Fruit fly (Drosophila melanogaster) whole organism, embryonic: ENCODE data around the gene CG10587.

Experiments used
- ATbp ChIP-seq: fragments of 200-800 bp; sonication (Bioruptor generic); optimal IDR thresholded peaks from 2 replicates; lab custom pipeline; 2017; ENCODE audit warnings: missing biosample characterization, mild to moderate bottlenecking, missing genetic modification characterization, missing genetic modification reagents
- Atf6 ChIP-seq: fragments of 200-800 bp; sonication (Bioruptor generic); IDR thresholded peaks from 2 replicates; pipeline ENCODE4 v1.3.6; 2022; ENCODE audit warnings: missing biosample characterization, missing genetic modification characterization
- CG12155 ChIP-seq: fragments of 200-800 bp; sonication (Bioruptor generic); optimal IDR thresholded peaks from 3 replicates; lab custom pipeline; 2016; ENCODE audit warnings: missing biosample characterization, missing genetic modification characterization
- CG12659 ChIP-seq: fragments of 200-800 bp; sonication (Bioruptor generic); optimal IDR thresholded peaks from 3 replicates; lab custom pipeline; 2017; ENCODE audit warnings: mild to moderate bottlenecking, missing biosample characterization, missing genetic modification reagents, missing genetic modification characterization
- CG13424 ChIP-seq: fragments of 200-800 bp; sonication (Bioruptor generic); optimal IDR thresholded peaks from 2 replicates; lab custom pipeline; 2019; ENCODE audit warnings: missing biosample characterization, mild to moderate bottlenecking, missing genetic modification characterization, moderate library complexity
- CG15479 ChIP-seq: fragments of 200-800 bp; sonication (Bioruptor generic); optimal IDR thresholded peaks from 3 replicates; lab custom pipeline; 2019; ENCODE audit warnings: missing biosample characterization, mild to moderate bottlenecking, missing genetic modification characterization, moderate library complexity
- CG15601 ChIP-seq: fragments of 200-800 bp; sonication (Bioruptor generic); optimal IDR thresholded peaks from 3 replicates; lab custom pipeline; 2019; ENCODE audit warnings: missing biosample characterization, mild to moderate bottlenecking, missing genetic modification characterization, moderate library complexity
- CG16813 ChIP-seq: fragments of 200-800 bp; sonication (Bioruptor generic); IDR thresholded peaks from 3 replicates; pipeline ENCODE4 v1.3.6; 2022; ENCODE audit warnings: missing biosample characterization, missing genetic modification characterization; ENCODE audit not compliant: partially characterized antibody
- CG18476 ChIP-seq: fragments of 200-800 bp; sonication (Bioruptor generic); optimal IDR thresholded peaks from 2 replicates; lab custom pipeline; 2016; ENCODE audit warnings: missing biosample characterization, mild to moderate bottlenecking, missing genetic modification characterization
- CG32772 ChIP-seq: fragments of 200-800 bp; sonication (Bioruptor generic); IDR thresholded peaks from 2 replicates; pipeline ENCODE4 v1.3.6; 2022; ENCODE audit warnings: missing biosample characterization, missing genetic modification characterization
- CG3407 ChIP-seq: fragments of 200-800 bp; sonication (Bioruptor generic); optimal IDR thresholded peaks from 2 replicates; lab custom pipeline; 2018; ENCODE audit warnings: missing biosample characterization, mild to moderate bottlenecking, missing genetic modification characterization
- CG34422 ChIP-seq: fragments of 200-800 bp; sonication (Bioruptor generic); IDR thresholded peaks from 3 replicates; pipeline ENCODE4 v1.3.6; 2022; ENCODE audit warnings: missing biosample characterization, missing genetic modification characterization
- CG4282 ChIP-seq: fragments of 200-800 bp; sonication (Bioruptor generic); optimal IDR thresholded peaks from 2 replicates; lab custom pipeline; 2016; ENCODE audit warnings: missing biosample characterization, missing genetic modification characterization
- CG43689 ChIP-seq: fragments of 200-800 bp; sonication (Bioruptor generic); IDR thresholded peaks from 2 replicates; pipeline ENCODE4 v1.3.6; 2022; ENCODE audit warnings: missing biosample characterization, missing genetic modification characterization
- CG6254 ChIP-seq: fragments of 200-800 bp; sonication (Bioruptor generic); optimal IDR thresholded peaks from 3 replicates; lab custom pipeline; 2017; ENCODE audit warnings: mild to moderate bottlenecking, missing biosample characterization, missing genetic modification reagents, missing genetic modification characterization
- CG8281 ChIP-seq: fragments of 200-800 bp; sonication (Bioruptor generic); optimal IDR thresholded peaks from 2 replicates; lab custom pipeline; 2018; ENCODE audit warnings: missing biosample characterization, mild to moderate bottlenecking, missing genetic modification characterization, moderate library complexity
- CG8924 ChIP-seq: fragments of 200-800 bp; optimal IDR thresholded peaks from 3 replicates; lab custom pipeline; 2019; ENCODE audit warnings: missing biosample characterization, mild to moderate bottlenecking, missing genetic modification characterization, moderate library complexity
- CkIIα-i1 ChIP-seq: fragments of 200-800 bp; sonication (Bioruptor generic); IDR thresholded peaks from 2 replicates; pipeline ENCODE4 v1.3.6; 2022; ENCODE audit warnings: missing biosample characterization, missing genetic modification characterization
- CrebB ChIP-seq: fragments of 200-800 bp; sonication (Bioruptor generic); optimal IDR thresholded peaks from 3 replicates; lab custom pipeline; 2018; ENCODE audit warnings: missing biosample characterization, mild to moderate bottlenecking, missing genetic modification characterization
- D ChIP-seq, 2 experiments: fragments of 200-800 bp in 1 of 2; fragments of >200 bp in 1 of 2; sonication (Bioruptor generic) in 1 of 2; optimal IDR thresholded peaks; 2 replicates in 1 of 2; 3 replicates in 1 of 2; lab custom pipeline; 2017; ENCODE audit warnings: mild to moderate bottlenecking in 1 of 2, missing biosample characterization in 1 of 2, missing genetic modification characterization in 1 of 2, missing genetic modification reagents in 1 of 2
- HLH3B ChIP-seq: fragments of 200-800 bp; sonication (Bioruptor generic); IDR thresholded peaks from 2 replicates; pipeline ENCODE4 v1.3.6; 2022; ENCODE audit warnings: missing biosample characterization, missing genetic modification characterization
- HmgD ChIP-seq: fragments of 200-800 bp; sonication (Bioruptor generic); optimal IDR thresholded peaks from 3 replicates; lab custom pipeline; 2016; ENCODE audit warnings: missing biosample characterization, missing genetic modification characterization
- HmgZ ChIP-seq: fragments of 200-800 bp; sonication (Bioruptor generic); optimal IDR thresholded peaks from 2 replicates; lab custom pipeline; 2018; ENCODE audit warnings: missing biosample characterization, mild to moderate bottlenecking, missing genetic modification characterization
- Nf-YC ChIP-seq: fragments of 200-800 bp; optimal IDR thresholded peaks from 3 replicates; lab custom pipeline; 2019; ENCODE audit warnings: missing biosample characterization, mild to moderate bottlenecking, missing genetic modification characterization, moderate library complexity
- Sox102F ChIP-seq: fragments of 200-800 bp; sonication (Bioruptor generic); optimal IDR thresholded peaks from 2 replicates; lab custom pipeline; 2018; ENCODE audit warnings: missing biosample characterization, mild to moderate bottlenecking, missing genetic modification characterization, moderate library complexity
- Stat92E ChIP-seq, 3 experiments: fragments of >200 bp in 2 of 3; fragments of 200-800 bp in 1 of 3; sonication (Bioruptor generic) in 1 of 3; optimal IDR thresholded peaks; 2 replicates each; lab custom pipeline; 2017 to 2019; ENCODE audit warnings: missing biosample characterization in 3 of 3, missing genetic modification characterization in 3 of 3, mild to moderate bottlenecking in 1 of 3, moderate library complexity in 1 of 3
- Vsx1 ChIP-seq: fragments of 200-800 bp; sonication (Bioruptor generic); optimal IDR thresholded peaks from 2 replicates; lab custom pipeline; 2017; ENCODE audit warnings: missing biosample characterization, mild to moderate bottlenecking, missing genetic modification characterization, missing genetic modification reagents
- cad ChIP-seq: fragments of >200 bp; optimal IDR thresholded peaks from 2 replicates; lab custom pipeline; 2017; ENCODE audit warnings: missing biosample characterization, missing genetic modification characterization
- chinmo ChIP-seq: fragments of 200-800 bp; sonication (Bioruptor generic); IDR thresholded peaks from 4 replicates; pipeline ENCODE4 v1.3.6; 2022; ENCODE audit warnings: missing biosample characterization, missing genetic modification characterization; ENCODE audit not compliant: partially characterized antibody
- chn ChIP-seq: fragments of 200-800 bp; sonication (Bioruptor generic); optimal IDR thresholded peaks from 2 replicates; lab custom pipeline; 2016; ENCODE audit warnings: missing biosample characterization, missing genetic modification characterization
- ci ChIP-seq: fragments of 200-800 bp; sonication (Bioruptor generic); IDR thresholded peaks from 3 replicates; pipeline ENCODE4 v1.3.6; 2022; ENCODE audit warnings: missing biosample characterization, missing genetic modification characterization
- corto ChIP-seq: fragments of 200-800 bp; sonication (Bioruptor generic); optimal IDR thresholded peaks from 2 replicates; lab custom pipeline; 2016; ENCODE audit warnings: missing biosample characterization, mild to moderate bottlenecking, missing genetic modification characterization, moderate library complexity
- emc ChIP-seq: fragments of 200-800 bp; sonication (Bioruptor generic); optimal IDR thresholded peaks from 2 replicates; lab custom pipeline; 2016; ENCODE audit warnings: missing biosample characterization, missing genetic modification characterization
- ewg ChIP-seq: fragments of 200-800 bp; sonication (Bioruptor generic); optimal IDR thresholded peaks from 3 replicates; lab custom pipeline; 2017; ENCODE audit warnings: mild to moderate bottlenecking, missing biosample characterization, missing genetic modification reagents, missing genetic modification characterization
- gcm ChIP-seq: fragments of 200-800 bp; sonication (Bioruptor generic); optimal IDR thresholded peaks from 2 replicates; lab custom pipeline; 2019; ENCODE audit warnings: missing biosample characterization, mild to moderate bottlenecking, missing genetic modification characterization, moderate library complexity
- kah ChIP-seq: fragments of 200-800 bp; sonication (Bioruptor generic); optimal IDR thresholded peaks from 2 replicates; lab custom pipeline; 2018; ENCODE audit warnings: missing biosample characterization, mild to moderate bottlenecking, missing genetic modification characterization
- kni ChIP-seq: fragments of 200-800 bp; sonication (Bioruptor generic); optimal IDR thresholded peaks from 3 replicates; lab custom pipeline; 2017; ENCODE audit warnings: mild to moderate bottlenecking, missing biosample characterization, missing genetic modification reagents, missing genetic modification characterization
- oc ChIP-seq: fragments of 200-800 bp; sonication (Bioruptor generic); optimal IDR thresholded peaks from 2 replicates; lab custom pipeline; 2018; ENCODE audit warnings: missing biosample characterization, mild to moderate bottlenecking, missing genetic modification characterization, moderate library complexity
- odd ChIP-seq: fragments of 200-800 bp; sonication (Bioruptor generic); optimal IDR thresholded peaks from 2 replicates; lab custom pipeline; 2017; ENCODE audit warnings: missing biosample characterization, mild to moderate bottlenecking, missing genetic modification characterization
- otp ChIP-seq: fragments of 200-800 bp; sonication (Bioruptor generic); IDR thresholded peaks from 3 replicates; pipeline ENCODE4, ENCODE4 v1.3.6; 2022; ENCODE audit warnings: missing biosample characterization, missing genetic modification characterization
- run ChIP-seq: fragments of 200-800 bp; sonication (Bioruptor generic); optimal IDR thresholded peaks from 3 replicates; lab custom pipeline; 2018; ENCODE audit warnings: missing biosample characterization, mild to moderate bottlenecking, missing genetic modification characterization
- so ChIP-seq: fragments of 200-800 bp; sonication (Bioruptor generic); IDR thresholded peaks from 3 replicates; pipeline ENCODE4 v1.3.6; 2022; ENCODE audit warnings: missing biosample characterization, missing genetic modification characterization
- sob ChIP-seq: fragments of 200-800 bp; sonication (Bioruptor generic); IDR thresholded peaks from 2 replicates; pipeline ENCODE4 v1.3.6; 2022; ENCODE audit warnings: missing biosample characterization, missing genetic modification characterization
- ssp ChIP-seq: fragments of 200-800 bp; sonication (Bioruptor generic); IDR thresholded peaks from 2 replicates; pipeline ENCODE4 v1.3.6; 2022; ENCODE audit warnings: missing biosample characterization, missing genetic modification characterization
- tin ChIP-seq: fragments of 200-800 bp; sonication (Bioruptor generic); optimal IDR thresholded peaks from 3 replicates; lab custom pipeline; 2016; ENCODE audit warnings: missing biosample characterization, missing genetic modification characterization
- tna ChIP-seq: fragments of 200-800 bp; sonication (Bioruptor generic); IDR thresholded peaks from 2 replicates; pipeline ENCODE4 v1.3.6; 2022; ENCODE audit warnings: missing biosample characterization, missing genetic modification characterization; ENCODE audit not compliant: partially characterized antibody
- tup ChIP-seq: fragments of 200-800 bp; sonication (Bioruptor generic); optimal IDR thresholded peaks from 2 replicates; lab custom pipeline; 2016; ENCODE audit warnings: missing biosample characterization, mild to moderate bottlenecking, missing genetic modification characterization, moderate library complexity
- tx ChIP-seq: fragments of 200-800 bp; sonication (Bioruptor generic); optimal IDR thresholded peaks from 2 replicates; lab custom pipeline; 2016; ENCODE audit warnings: missing biosample characterization, missing genetic modification characterization
- zen ChIP-seq: fragments of 200-800 bp; sonication (Bioruptor generic); optimal IDR thresholded peaks from 3 replicates; lab custom pipeline; 2018; ENCODE audit warnings: missing biosample characterization, mild to moderate bottlenecking, missing genetic modification characterization, moderate library complexity

CG10587 gene

dm6 chr3L:20922279-20922830, 40.0 kb downstream of the CG10587 start (continued):
- TF ChIP-seq oc (tag; lab: Kevin White, UChicago) (peak; percentile 54), odd (peak; percentile 35), otp (GFP tag; lab: Robert Waterston, UW) (no peak; the same call in 2 of the 3 replicates), Stat92E (GFP tag; optimal IDR thresholded peaks at IDR 0.05; lab: Kevin White, UChicago) (peak in 1 of 3 experiments; percentile 65), sob (GFP tag; lab: Robert Waterston, UW) (no peak), CG34422 (no peak), CG12155 (GFP tag; lab: Kevin White, UChicago) (no peak), emc (GFP tag; lab: Kevin White, UChicago) (no peak), tna (GFP tag; lab: Robert Waterston, UW) (no peak), HmgD (GFP tag; lab: Kevin White, UChicago) (no peak), kni (peak; percentile 92), CG15601 (tag; lab: Kevin White, UChicago) (peak; percentile 23), so (GFP tag; lab: Robert Waterston, UW) (peak; percentile 37; the same call in 1 of the 3 replicates), CG12659 (no peak), CG8924 (tag; lab: Kevin White, UChicago) (peak; percentile 22), cad (no peak), HmgZ (peak; percentile 30), chn (GFP tag; lab: Kevin White, UChicago) (no peak), tx (GFP tag; lab: Kevin White, UChicago) (no peak), CkIIα-i1 (GFP tag; lab: Robert Waterston, UW) (no peak), ssp (no peak), Vsx1 (GFP tag; lab: Kevin White, UChicago) (peak; percentile 32), D (optimal IDR thresholded peaks at IDR 0.05; lab: Kevin White, UChicago) (peak; percentile 38), D (GFP tag; optimal IDR thresholded peaks at IDR 0.05; lab: Kevin White, UChicago) (peak; percentile 23), tup (GFP tag; lab: Kevin White, UChicago) (no peak), CG32772 (GFP tag; lab: Robert Waterston, UW) (no peak), CG8281 (no peak), CG4282 (GFP tag; lab: Kevin White, UChicago) (peak; percentile 7), CG6254 (GFP tag; lab: Kevin White, UChicago) (no peak), tin (GFP tag; lab: Kevin White, UChicago) (no peak), Sox102F (GFP tag; lab: Kevin White, UChicago) (no peak), CrebB (tag; lab: Kevin White, UChicago) (peak; percentile 29), ewg (peak; percentile 9), CG3407 (GFP tag; lab: Kevin White, UChicago) (peak; percentile 23), run (tag; lab: Kevin White, UChicago) (peak; percentile 20), Nf-YC (peak; percentile 25), CG16813 (no peak), gcm (peak; percentile 23), ci (GFP tag; lab: Robert Waterston, UW) (peak; percentile 75; the same call in 2 of the 3 replicates), HLH3B (GFP tag; lab: Robert Waterston, UW) (peak; percentile 21; the same call in 1 of the 2 replicates), ATbp (peak; percentile 28), kah (GFP tag; lab: Kevin White, UChicago) (no peak), chinmo (GFP tag; lab: Robert Waterston, UW) (no peak), zen (tag; lab: Kevin White, UChicago) (peak; percentile 47), CG13424 (tag; lab: Kevin White, UChicago) (peak; percentile 13), CG15479 (peak; percentile 100), Atf6 (0 out of 2 replicates have a peak, but pooled peaks have one; percentile 19), corto (GFP tag; lab: Kevin White, UChicago) (no peak), CG18476 (no peak), CG43689 (GFP tag; lab: Robert Waterston, UW) (no peak)
